Fruit fly (Drosophila melanogaster): ENCODE measurements around the gene eIF4EHP.

The eIF4EHP gene

DNA sequence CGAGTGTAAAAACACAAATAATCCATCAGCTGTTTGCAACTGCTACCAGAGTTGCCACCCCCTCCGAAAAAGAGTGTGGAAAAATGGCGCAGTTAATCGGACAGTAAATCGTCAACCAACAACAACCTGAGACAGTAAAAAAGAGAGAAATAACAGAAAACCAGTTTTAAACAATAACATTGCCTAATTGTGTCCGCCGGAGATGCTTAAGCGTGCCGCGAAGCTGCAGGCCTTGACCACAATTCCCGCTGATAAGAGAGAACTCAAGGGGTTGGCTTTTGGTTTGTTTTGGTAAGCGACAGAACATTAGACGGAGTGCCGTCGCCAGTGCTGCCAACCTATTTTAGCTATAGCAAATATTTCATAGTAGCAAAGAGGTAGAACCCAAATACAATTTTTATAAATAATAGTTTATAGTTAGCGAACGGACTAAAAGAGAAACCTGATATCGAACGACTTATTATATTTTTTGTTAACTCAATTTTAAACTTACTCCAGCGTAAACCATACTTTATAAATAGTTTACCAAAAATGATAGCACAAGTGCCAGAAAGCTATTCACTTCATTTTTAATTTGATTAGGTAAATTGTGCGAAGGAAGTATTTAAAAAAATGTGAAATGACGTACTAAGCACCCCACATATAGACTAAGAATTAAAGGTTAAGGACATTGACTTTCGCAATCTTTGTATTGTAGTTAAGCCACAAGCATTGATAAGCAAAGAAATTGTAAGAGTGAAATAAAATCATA lies 57.9 kb downstream of the eIF4EHP start, which contains the start of the genes Atg6 and Pisd (continued):
- 0 out of 3 replicates have a peak, but pooled peaks have one; percentile 14 for TF ChIP-seq Dbx (GFP tag; IDR thresholded peaks at IDR 0.05)
- no peak for TF ChIP-seq dati (GFP tag; IDR thresholded peaks at IDR 0.05)
- no peak for TF ChIP-seq CG16863 (GFP tag; optimal IDR thresholded peaks at IDR 0.05)
- no peak for TF ChIP-seq E2f1 (GFP tag; IDR thresholded peaks at IDR 0.05)
- peak; percentile 20; the same call in 1 of the 2 replicates for TF ChIP-seq CG2129 (GFP tag; IDR thresholded peaks at IDR 0.05; ENCODE audit: partially characterized antibody)
- TF ChIP-seq row (GFP tag; IDR thresholded peaks at IDR 0.05): peak; percentile 68
- TF ChIP-seq CG17568 (GFP tag; optimal IDR thresholded peaks at IDR 0.05): no peak
- TF ChIP-seq pnt (GFP tag; optimal IDR thresholded peaks at IDR 0.05): no peak
- TF ChIP-seq CG4328 (GFP tag; optimal IDR thresholded peaks at IDR 0.05): no peak
- TF ChIP-seq CG11560 (tag; IDR thresholded peaks at IDR 0.05): no peak
- TF ChIP-seq repo (GFP tag; optimal IDR thresholded peaks at IDR 0.05): no peak
- TF ChIP-seq CG9727 (GFP tag; optimal IDR thresholded peaks at IDR 0.05): no peak
- TF ChIP-seq tin (GFP tag; optimal IDR thresholded peaks at IDR 0.05): peak; percentile 35
- TF ChIP-seq sens-2 (GFP tag; IDR thresholded peaks at IDR 0.05): no peak
- no peak for TF ChIP-seq psq (GFP tag; optimal IDR thresholded peaks at IDR 0.05)
- TF ChIP-seq CG9797 (GFP tag; optimal IDR thresholded peaks at IDR 0.05): peak; percentile 26
- no peak for TF ChIP-seq fd102C (GFP tag; optimal IDR thresholded peaks at IDR 0.05)
- TF ChIP-seq Atf3 (GFP tag; optimal IDR thresholded peaks at IDR 0.05): no peak
- TF ChIP-seq Antp (GFP tag; optimal IDR thresholded peaks at IDR 0.05): peak; percentile 30
- peak; percentile 61 for TF ChIP-seq CG3847 (GFP tag; IDR thresholded peaks at IDR 0.05)
- no peak for TF ChIP-seq CG12236 (GFP tag; optimal IDR thresholded peaks at IDR 0.05)
- TF ChIP-seq CG15269 (tag; optimal IDR thresholded peaks at IDR 0.05): peak; percentile 35
- TF ChIP-seq danr (GFP tag; IDR thresholded peaks at IDR 0.05): no peak
- no peak for TF ChIP-seq kah (GFP tag; optimal IDR thresholded peaks at IDR 0.05)
- peak; percentile 89 for TF ChIP-seq Med (GFP tag)
- TF ChIP-seq NK7.1 (GFP tag; optimal IDR thresholded peaks at IDR 0.05): no peak
- peak; percentile 31; the same call in 1 of the 2 replicates for TF ChIP-seq sob (GFP tag; IDR thresholded peaks at IDR 0.05)
- TF ChIP-seq inv (GFP tag; IDR thresholded peaks at IDR 0.05; ENCODE audit: partially characterized antibody): no peak
- peak; percentile 50; the same call in 1 of the 2 replicates for TF ChIP-seq CG9215 (GFP tag; IDR thresholded peaks at IDR 0.05)
- no peak for TF ChIP-seq fru (optimal IDR thresholded peaks at IDR 0.05)
- TF ChIP-seq CG42726 (GFP tag; IDR thresholded peaks at IDR 0.05; ENCODE audit: partially characterized antibody): no peak; the same call in 1 of the 2 replicates
- TF ChIP-seq zen (tag; optimal IDR thresholded peaks at IDR 0.05): no peak
- TF ChIP-seq fu2 (GFP tag; optimal IDR thresholded peaks at IDR 0.05): no peak
- no peak for TF ChIP-seq CG12071 (GFP tag; optimal IDR thresholded peaks at IDR 0.05)
- peak; percentile 28; the same call in 1 of the 2 replicates for TF ChIP-seq CG14441 (GFP tag; IDR thresholded peaks at IDR 0.05)
- TF ChIP-seq CG4404 (GFP tag; IDR thresholded peaks at IDR 0.05): no peak
- peak; percentile 50 for TF ChIP-seq CG17829 (tag; optimal IDR thresholded peaks at IDR 0.05)
- no peak for TF ChIP-seq pfk (GFP tag; optimal IDR thresholded peaks at IDR 0.05)
- TF ChIP-seq Vsx1 (GFP tag; optimal IDR thresholded peaks at IDR 0.05): no peak
- TF ChIP-seq Sox102F (GFP tag; optimal IDR thresholded peaks at IDR 0.05): no peak
- TF ChIP-seq HLHmδ (GFP tag; optimal IDR thresholded peaks at IDR 0.05): no peak
- no peak for TF ChIP-seq ash1 (GFP tag; optimal IDR thresholded peaks at IDR 0.05)
- peak; percentile 48 for TF ChIP-seq grau (tag; optimal IDR thresholded peaks at IDR 0.05)
- TF ChIP-seq CG3281 (GFP tag; optimal IDR thresholded peaks at IDR 0.05): no peak
- no peak for TF ChIP-seq CG7963 (GFP tag; IDR thresholded peaks at IDR 0.05; ENCODE audit: partially characterized antibody)
- no peak for TF ChIP-seq hth (optimal IDR thresholded peaks at IDR 0.05)
- no peak for TF ChIP-seq Hr78 (GFP tag; optimal IDR thresholded peaks at IDR 0.05)
- no peak for TF ChIP-seq Mad (GFP tag; optimal IDR thresholded peaks at IDR 0.05)
- TF ChIP-seq pan (optimal IDR thresholded peaks at IDR 0.05): no peak
- no peak for TF ChIP-seq pan (GFP tag; optimal IDR thresholded peaks at IDR 0.05 in 1 of 2, IDR thresholded peaks at IDR 0.05 in 1 of 2)
